Worm (Caenorhabditis elegans) whole organism, young adult: Measurements from ENCODE around the gene btbd-10.
"Not testable (repeated sequence)": the region's sequence is repeated elsewhere in the genome, so short reads cannot be mapped to it uniquely, and the experiment has no call there.

Experiments used
- B0019.2 ChIP-seq: fragments of 200-800 bp; sonication (Bioruptor generic); conservative IDR thresholded peaks from 2 replicates; pipeline ENCODE4 v1.3.6; 2022; ENCODE audit warnings: missing genetic modification reagents, missing genetic modification characterization, missing compliant biosample characterization
- C17E4.6 ChIP-seq: fragments of 200-800 bp; sonication (Bioruptor generic); IDR thresholded peaks from 2 replicates; pipeline ENCODE4 v1.3.6; 2022; ENCODE audit warnings: missing genetic modification reagents, missing genetic modification characterization, missing compliant biosample characterization
- F23B12.7 ChIP-seq: sonication (generic microtip); optimal IDR thresholded peaks from 2 replicates; lab custom pipeline; 2017; ENCODE audit warnings: missing genetic modification characterization, mild to moderate bottlenecking, missing compliant biosample characterization, antibody characterized with exemption, moderate library complexity; ENCODE audit not compliant: insufficient read depth
- F33H1.4 ChIP-seq: fragments of 200-800 bp; sonication (Bioruptor generic); IDR thresholded peaks from 2 replicates; pipeline ENCODE4 v1.3.6; 2022; ENCODE audit warnings: missing genetic modification reagents, missing genetic modification characterization, missing compliant biosample characterization
- F52B5.7 ChIP-seq: sonication (generic microtip); optimal IDR thresholded peaks from 2 replicates; lab custom pipeline; 2016; ENCODE audit warnings: mild to moderate bottlenecking, missing genetic modification characterization, missing compliant biosample characterization
- F57A8.1 ChIP-seq: fragments of 200-800 bp; sonication (Bioruptor generic); optimal IDR thresholded peaks from 2 replicates; lab custom pipeline; 2018; ENCODE audit warnings: mild to moderate bottlenecking, missing genetic modification characterization, moderate library complexity, missing compliant biosample characterization
- T07F8.4 ChIP-seq: sonication (generic microtip); optimal IDR thresholded peaks from 2 replicates; lab custom pipeline; 2016; ENCODE audit warnings: mild to moderate bottlenecking, missing genetic modification characterization, moderate library complexity, missing compliant biosample characterization
- T26A5.8 ChIP-seq: sonication (generic microtip); optimal IDR thresholded peaks from 2 replicates; lab custom pipeline; 2016; ENCODE audit warnings: missing genetic modification characterization, missing compliant biosample characterization
- Y53F4B.3 ChIP-seq: fragments of 200-800 bp; sonication (Bioruptor generic); IDR thresholded peaks from 2 replicates; pipeline ENCODE4 v1.3.6; 2022; ENCODE audit warnings: missing genetic modification reagents, missing genetic modification characterization, missing compliant biosample characterization
- Y53G8AR.9 ChIP-seq: fragments of 200-800 bp; sonication (Bioruptor generic); conservative IDR thresholded peaks from 2 replicates; pipeline ENCODE4 v1.3.6; 2022; ENCODE audit warnings: missing genetic modification reagents, missing genetic modification characterization, missing compliant biosample characterization
- Y56A3A.18 ChIP-seq: fragments of 200-800 bp; sonication (Bioruptor generic); IDR thresholded peaks from 2 replicates; pipeline ENCODE4 v1.3.6; 2022; ENCODE audit warnings: missing genetic modification reagents, missing genetic modification characterization, missing compliant biosample characterization
- Y79H2A.3 ChIP-seq: fragments of 200-800 bp; sonication (Bioruptor generic); conservative IDR thresholded peaks from 2 replicates; pipeline ENCODE4 v1.3.6; 2022; ENCODE audit warnings: missing genetic modification reagents, missing genetic modification characterization, missing compliant biosample characterization
- aptf-2 ChIP-seq: fragments of 200-800 bp; sonication (Bioruptor generic); conservative IDR thresholded peaks from 2 replicates; pipeline ENCODE4 v1.3.6; 2022; ENCODE audit warnings: missing genetic modification reagents, missing genetic modification characterization, missing compliant biosample characterization
- aptf-3 ChIP-seq: fragments of 200-800 bp; sonication (Bioruptor generic); IDR thresholded peaks from 2 replicates; pipeline ENCODE4 v1.3.6; 2022; ENCODE audit warnings: missing genetic modification characterization, missing compliant biosample characterization
- athp-1 ChIP-seq: sonication (generic microtip); optimal IDR thresholded peaks from 2 replicates; lab custom pipeline; 2017; ENCODE audit warnings: mild to moderate bottlenecking, missing genetic modification characterization, missing compliant biosample characterization
- attf-3 ChIP-seq: fragments of 200-800 bp; sonication (Bioruptor generic); conservative IDR thresholded peaks from 2 replicates; pipeline ENCODE4 v1.3.6; 2022; ENCODE audit warnings: missing genetic modification reagents, missing genetic modification characterization, missing compliant biosample characterization
- attf-5 ChIP-seq: fragments of 200-800 bp; sonication (Bioruptor generic); optimal IDR thresholded peaks from 2 replicates; lab custom pipeline; 2018; ENCODE audit warnings: mild to moderate bottlenecking, missing genetic modification characterization, missing compliant biosample characterization
- bed-1 ChIP-seq: fragments of 200-800 bp; sonication (Bioruptor generic); IDR thresholded peaks from 2 replicates; pipeline ENCODE4 v1.3.6; 2022; ENCODE audit warnings: missing genetic modification reagents, missing genetic modification characterization, missing compliant biosample characterization
- ceh-27 ChIP-seq: fragments of 200-800 bp; sonication (Bioruptor generic); optimal IDR thresholded peaks from 2 replicates; lab custom pipeline; 2018; ENCODE audit warnings: mild to moderate bottlenecking, missing genetic modification characterization, moderate library complexity, missing compliant biosample characterization
- ceh-40 ChIP-seq: fragments of 200-800 bp; sonication (Bioruptor generic); IDR thresholded peaks from 2 replicates; pipeline ENCODE4 v1.3.6; 2022; ENCODE audit warnings: missing genetic modification characterization, missing compliant biosample characterization
- ceh-58 ChIP-seq: fragments of 200-800 bp; sonication (Bioruptor generic); IDR thresholded peaks from 2 replicates; pipeline ENCODE4 v1.3.6; 2022; ENCODE audit warnings: missing genetic modification characterization, missing compliant biosample characterization
- die-1 ChIP-seq: sonication (generic microtip); optimal IDR thresholded peaks from 2 replicates; lab custom pipeline; 2016; ENCODE audit warnings: missing genotype, mild to moderate bottlenecking, missing genetic modification characterization, missing compliant biosample characterization
- dox-1 ChIP-seq: fragments of 200-800 bp; sonication (Bioruptor generic); IDR thresholded peaks from 2 replicates; pipeline ENCODE4 v1.3.6; 2022; ENCODE audit warnings: missing genetic modification reagents, missing genetic modification characterization, missing compliant biosample characterization
- egl-18 ChIP-seq: fragments of 200-800 bp; sonication (Bioruptor generic); IDR thresholded peaks from 2 replicates; pipeline ENCODE4 v1.3.6; 2022; ENCODE audit warnings: missing genetic modification reagents, missing genetic modification characterization, missing compliant biosample characterization
- ekl-4 ChIP-seq: fragments of 200-800 bp; sonication (Bioruptor generic); IDR thresholded peaks from 2 replicates; pipeline ENCODE4 v1.3.6; 2022; ENCODE audit warnings: missing genetic modification reagents, missing genetic modification characterization, missing compliant biosample characterization
- fkh-3 ChIP-seq: sonication (generic microtip); optimal IDR thresholded peaks from 2 replicates; lab custom pipeline; 2016; ENCODE audit warnings: mild to moderate bottlenecking, missing genetic modification characterization, missing compliant biosample characterization
- hmg-1.2 ChIP-seq: fragments of 200-800 bp; sonication (Bioruptor generic); IDR thresholded peaks from 2 replicates; pipeline ENCODE4 v1.3.6; 2022; ENCODE audit warnings: missing genetic modification reagents, missing genetic modification characterization, missing compliant biosample characterization
- hrde-1 ChIP-seq: sonication (generic microtip); optimal IDR thresholded peaks from 2 replicates; lab custom pipeline; 2016; ENCODE audit warnings: missing genetic modification characterization, mild to moderate bottlenecking, missing compliant biosample characterization, moderate library complexity, missing genotype, missing genetic modification reagents, borderline replicate concordance
- let-607 ChIP-seq, 2 experiments: fragments of 200-800 bp in 1 of 2; sonication (Bioruptor generic) in 1 of 2; sonication (generic microtip) in 1 of 2; optimal IDR thresholded peaks; 2 replicates each; lab custom pipeline; 2016 to 2018; ENCODE audit warnings: mild to moderate bottlenecking in 2 of 2, missing compliant biosample characterization in 2 of 2, missing genetic modification characterization in 2 of 2, moderate library complexity in 2 of 2, missing genotype in 1 of 2
- lsl-1 ChIP-seq: fragments of 200-800 bp; sonication (Bioruptor generic); optimal IDR thresholded peaks from 2 replicates; lab custom pipeline; 2018; ENCODE audit warnings: mild to moderate bottlenecking, missing genetic modification characterization, moderate library complexity, missing compliant biosample characterization
- mcd-1 ChIP-seq: fragments of 200-800 bp; sonication (Bioruptor generic); IDR thresholded peaks from 2 replicates; pipeline ENCODE4 v1.3.6; 2022; ENCODE audit warnings: missing genetic modification reagents, missing genetic modification characterization, missing compliant biosample characterization
- mel-28 ChIP-seq: sonication (generic microtip); optimal IDR thresholded peaks from 2 replicates; lab custom pipeline; 2016; ENCODE audit warnings: borderline replicate concordance, mild to moderate bottlenecking, missing genetic modification characterization, missing compliant biosample characterization
- nhr-27 ChIP-seq: fragments of 200-800 bp; sonication (Bioruptor generic); optimal IDR thresholded peaks from 2 replicates; lab custom pipeline; 2018; ENCODE audit warnings: mild to moderate bottlenecking, missing genetic modification characterization, moderate library complexity, missing compliant biosample characterization
- nhr-80 ChIP-seq: sonication (generic microtip); optimal IDR thresholded peaks from 2 replicates; lab custom pipeline; 2016; ENCODE audit warnings: missing genetic modification characterization, missing compliant biosample characterization
- nhr-90 ChIP-seq: sonication (generic microtip); optimal IDR thresholded peaks from 2 replicates; lab custom pipeline; 2016; ENCODE audit warnings: missing genotype, mild to moderate bottlenecking, missing genetic modification characterization, missing compliant biosample characterization
- pha-4 ChIP-seq: fragments of 150-350 bp; sonication (generic microtip); optimal IDR thresholded peaks from 2 replicates; lab custom pipeline; 2014; ENCODE audit warnings: missing biosample characterization, missing genetic modification reagents, missing genetic modification characterization
- sdz-38 ChIP-seq: sonication (generic microtip); optimal IDR thresholded peaks from 2 replicates; lab custom pipeline; 2016; ENCODE audit warnings: missing genotype, missing genetic modification characterization, missing compliant biosample characterization
- sea-2 ChIP-seq: fragments of 200-800 bp; sonication (Bioruptor generic); IDR thresholded peaks from 2 replicates; pipeline ENCODE4 v1.3.6; 2022; ENCODE audit warnings: missing genetic modification characterization, missing compliant biosample characterization
- snpc-1.1 ChIP-seq: sonication (generic microtip); optimal IDR thresholded peaks from 2 replicates; lab custom pipeline; 2017; ENCODE audit warnings: missing genetic modification characterization, mild to moderate bottlenecking, missing compliant biosample characterization, antibody characterized with exemption, moderate library complexity, missing genotype, missing genetic modification reagents; ENCODE audit not compliant: insufficient read depth
- zfh-2 ChIP-seq: fragments of 200-800 bp; sonication (Bioruptor generic); conservative IDR thresholded peaks from 2 replicates; pipeline ENCODE4 v1.3.6; 2022; ENCODE audit warnings: missing genetic modification reagents, missing genetic modification characterization, missing compliant biosample characterization
- ztf-6 ChIP-seq: fragments of 200-800 bp; sonication (Bioruptor generic); IDR thresholded peaks from 2 replicates; pipeline ENCODE4 v1.3.6; 2022; ENCODE audit warnings: missing genetic modification reagents, missing genetic modification characterization, missing compliant biosample characterization

Gene btbd-10

ce11 chrII:4932727-4933126 is 27.9 kb downstream of the btbd-10 start, which contains the start of gene msp-152:
Gene msp-152 (plus strand): TSS chrII:4933027.
- not testable (repeated sequence) for TF ChIP-seq F23B12.7, nhr-80, die-1 (tag; lab: Kevin White, UChicago)
- TF ChIP-seq, all 124 proteins: peak for 0; not testable (repeated sequence) for 124

- TF ChIP-seq snpc-1.1 (tag; lab: Kevin White, UChicago): no peak
- TF ChIP-seq dox-1: no peak
- no peak for TF ChIP-seq T26A5.8
- no peak for TF ChIP-seq F57A8.1 (GFP tag; lab: Kevin White, UChicago)
- TF ChIP-seq C17E4.6 (GFP tag; lab: Robert Waterston, UW): no peak
- no peak for TF ChIP-seq lsl-1
- no peak for TF ChIP-seq zfh-2 (GFP tag; lab: Robert Waterston, UW)
- TF ChIP-seq ceh-40: no peak
- TF ChIP-seq aptf-3 (GFP tag; lab: Robert Waterston, UW): no peak
- TF ChIP-seq T07F8.4 (tag; lab: Kevin White, UChicago): no peak
- no peak for TF ChIP-seq athp-1 (tag; lab: Kevin White, UChicago)
- no peak for TF ChIP-seq Y53F4B.3 (GFP tag; lab: Robert Waterston, UW)
- TF ChIP-seq ekl-4 (GFP tag; lab: Robert Waterston, UW): no peak
- TF ChIP-seq bed-1: no peak
- no peak for TF ChIP-seq attf-3 (GFP tag; lab: Robert Waterston, UW)
- no peak for TF ChIP-seq Y56A3A.18 (GFP tag; lab: Robert Waterston, UW)
- no peak for TF ChIP-seq sea-2
- no peak for TF ChIP-seq ztf-6 (GFP tag; lab: Robert Waterston, UW)
- no peak for TF ChIP-seq let-607 (tag; optimal IDR thresholded peaks at IDR 0.05; lab: Kevin White, UChicago)
- TF ChIP-seq, all 124 proteins: peak for 0
Measured at ce11 chrII:4934954-4935353, 30.1 kb downstream of the btbd-10 start, which contains the start of gene gst-30. Gene gst-30 (minus strand): TSS chrII:4935054.

- no peak for TF ChIP-seq hmg-1.2 (GFP tag; lab: Robert Waterston, UW)
- TF ChIP-seq mcd-1: 0 out of 2 replicates have a peak, but pooled peaks have one; percentile 18
- no peak for TF ChIP-seq Y53G8AR.9
- TF ChIP-seq sdz-38: no peak
Measured at ce11 chrII:4935518-4935917, 30.7 kb downstream of the btbd-10 start, which contains the start of gene ZK546.5. Gene ZK546.5 (plus strand): TSS chrII:4935818.

ce11 chrII:4937743-4938142 is 32.9 kb downstream of the btbd-10 start, which contains the start of gene ZK546.4:
Gene ZK546.4 (plus strand): TSS chrII:4938043.
- TF ChIP-seq ekl-4 (GFP tag; lab: Robert Waterston, UW) (no peak), mel-28 (no peak)

- no peak for TF ChIP-seq Y79H2A.3
- TF ChIP-seq ceh-58 (GFP tag; lab: Robert Waterston, UW): no peak
- no peak for TF ChIP-seq F33H1.4 (GFP tag; lab: Robert Waterston, UW)
- TF ChIP-seq aptf-2 (GFP tag; lab: Robert Waterston, UW): no peak
- no peak for TF ChIP-seq ceh-27
- TF ChIP-seq attf-5 (GFP tag; lab: Kevin White, UChicago): no peak
- no peak for TF ChIP-seq B0019.2 (GFP tag; lab: Robert Waterston, UW)
- no peak for TF ChIP-seq nhr-90 (tag; lab: Kevin White, UChicago)
- no peak for TF ChIP-seq F57A8.1 (GFP tag; lab: Kevin White, UChicago)
- TF ChIP-seq C17E4.6 (GFP tag; lab: Robert Waterston, UW): no peak
- no peak for TF ChIP-seq sdz-38
- TF ChIP-seq pha-4 (tag; lab: Kevin White, UChicago): no peak
- no peak for TF ChIP-seq egl-18 (GFP tag; lab: Robert Waterston, UW)
- no peak for TF ChIP-seq F52B5.7 (tag; lab: Kevin White, UChicago)
- no peak for TF ChIP-seq athp-1 (tag; lab: Kevin White, UChicago)
- no peak for TF ChIP-seq hrde-1 (tag; lab: Kevin White, UChicago)
- no peak for TF ChIP-seq nhr-27 (tag; lab: Kevin White, UChicago)
- no peak for TF ChIP-seq fkh-3 (tag; lab: Kevin White, UChicago)
Measured at ce11 chrII:4941050-4941449, 36.2 kb downstream of the btbd-10 start, which contains the start of gene cblc-1. Gene cblc-1 (minus strand): TSS chrII:4941150.
